Worm (Caenorhabditis elegans) whole organism, young adult: Measurements from ENCODE around the gene T10B5.10.

Source experiments
- C17E4.6 ChIP-seq: fragments of 200-800 bp; sonication (Bioruptor generic); IDR thresholded peaks from 2 replicates; pipeline ENCODE4 v1.3.6; 2022; ENCODE audit warnings: missing genetic modification reagents, missing genetic modification characterization, missing compliant biosample characterization
- F10E7.11 ChIP-seq: sonication (generic microtip); optimal IDR thresholded peaks from 2 replicates; lab custom pipeline; 2017; ENCODE audit warnings: mild to moderate bottlenecking, missing genetic modification characterization, moderate library complexity, missing compliant biosample characterization
- F22D6.2 ChIP-seq: sonication (generic microtip); optimal IDR thresholded peaks from 2 replicates; lab custom pipeline; 2016; ENCODE audit warnings: mild to moderate bottlenecking, missing genetic modification characterization, missing compliant biosample characterization
- F23B12.7 ChIP-seq: sonication (generic microtip); optimal IDR thresholded peaks from 2 replicates; lab custom pipeline; 2017; ENCODE audit warnings: missing genetic modification characterization, mild to moderate bottlenecking, missing compliant biosample characterization, antibody characterized with exemption, moderate library complexity; ENCODE audit not compliant: insufficient read depth
- F37B4.10 ChIP-seq: fragments of 200-800 bp; sonication (Bioruptor generic); IDR thresholded peaks from 2 replicates; pipeline ENCODE4 v1.3.6; 2022; ENCODE audit warnings: missing genetic modification characterization, missing compliant biosample characterization
- F52B5.7 ChIP-seq: sonication (generic microtip); optimal IDR thresholded peaks from 2 replicates; lab custom pipeline; 2016; ENCODE audit warnings: mild to moderate bottlenecking, missing genetic modification characterization, missing compliant biosample characterization
- F57C9.4 ChIP-seq: sonication (generic microtip); optimal IDR thresholded peaks from 2 replicates; lab custom pipeline; 2017; ENCODE audit warnings: mild to moderate bottlenecking, missing genetic modification characterization, missing compliant biosample characterization
- K11D2.4 ChIP-seq: fragments of 200-800 bp; sonication (Bioruptor generic); IDR thresholded peaks from 2 replicates; pipeline ENCODE4 v1.3.6; 2022; ENCODE audit warnings: missing genetic modification reagents, missing genetic modification characterization, missing compliant biosample characterization
- T26A5.8 ChIP-seq: sonication (generic microtip); optimal IDR thresholded peaks from 2 replicates; lab custom pipeline; 2016; ENCODE audit warnings: missing genetic modification characterization, missing compliant biosample characterization
- Y53F4B.3 ChIP-seq: fragments of 200-800 bp; sonication (Bioruptor generic); IDR thresholded peaks from 2 replicates; pipeline ENCODE4 v1.3.6; 2022; ENCODE audit warnings: missing genetic modification reagents, missing genetic modification characterization, missing compliant biosample characterization
- Y53G8AR.9 ChIP-seq: fragments of 200-800 bp; sonication (Bioruptor generic); conservative IDR thresholded peaks from 2 replicates; pipeline ENCODE4 v1.3.6; 2022; ENCODE audit warnings: missing genetic modification reagents, missing genetic modification characterization, missing compliant biosample characterization
- Y56A3A.18 ChIP-seq: fragments of 200-800 bp; sonication (Bioruptor generic); IDR thresholded peaks from 2 replicates; pipeline ENCODE4 v1.3.6; 2022; ENCODE audit warnings: missing genetic modification reagents, missing genetic modification characterization, missing compliant biosample characterization
- Y67H2A.10 ChIP-seq: fragments of 200-800 bp; sonication (Bioruptor generic); conservative IDR thresholded peaks from 2 replicates; pipeline ENCODE4 v1.3.6; 2022; ENCODE audit warnings: missing genetic modification reagents, missing genetic modification characterization, missing compliant biosample characterization
- ama-1 ChIP-seq, 3 experiments: fragments of 150-350 bp in 1 of 3; sonication (generic microtip) in 2 of 3; optimal IDR thresholded peaks; 2 replicates each; lab custom pipeline; 2014 to 2018; ENCODE audit warnings: missing biosample characterization in 2 of 3, missing genetic modification characterization in 2 of 3, missing genetic modification reagents in 2 of 3
- athp-1 ChIP-seq: sonication (generic microtip); optimal IDR thresholded peaks from 2 replicates; lab custom pipeline; 2017; ENCODE audit warnings: mild to moderate bottlenecking, missing genetic modification characterization, missing compliant biosample characterization
- attf-3 ChIP-seq: fragments of 200-800 bp; sonication (Bioruptor generic); conservative IDR thresholded peaks from 2 replicates; pipeline ENCODE4 v1.3.6; 2022; ENCODE audit warnings: missing genetic modification reagents, missing genetic modification characterization, missing compliant biosample characterization
- attf-5 ChIP-seq: fragments of 200-800 bp; sonication (Bioruptor generic); optimal IDR thresholded peaks from 2 replicates; lab custom pipeline; 2018; ENCODE audit warnings: mild to moderate bottlenecking, missing genetic modification characterization, missing compliant biosample characterization
- bed-2 ChIP-seq: fragments of 200-800 bp; sonication (Bioruptor generic); IDR thresholded peaks from 2 replicates; pipeline ENCODE4 v1.3.6; 2022; ENCODE audit warnings: missing genetic modification reagents, missing genetic modification characterization, missing compliant biosample characterization
- cebp-1 ChIP-seq, 2 experiments: fragments of 200-800 bp in 1 of 2; sonication (Bioruptor generic) in 1 of 2; sonication (generic microtip) in 1 of 2; IDR thresholded peaks in 1 of 2; optimal IDR thresholded peaks in 1 of 2; 2 replicates each; pipeline versions ENCODE4 v1.3.6 to Lab custom; 2017 to 2022; ENCODE audit warnings: missing compliant biosample characterization in 2 of 2, missing genetic modification characterization in 2 of 2, mild to moderate bottlenecking in 1 of 2, missing genetic modification reagents in 1 of 2, moderate library complexity in 1 of 2
- ceh-100 ChIP-seq: fragments of 200-800 bp; sonication (Bioruptor generic); IDR thresholded peaks from 2 replicates; pipeline ENCODE4 v1.3.6; 2022; ENCODE audit warnings: missing genetic modification reagents, missing genetic modification characterization, missing compliant biosample characterization
- ceh-27 ChIP-seq: fragments of 200-800 bp; sonication (Bioruptor generic); optimal IDR thresholded peaks from 2 replicates; lab custom pipeline; 2018; ENCODE audit warnings: mild to moderate bottlenecking, missing genetic modification characterization, moderate library complexity, missing compliant biosample characterization
- die-1 ChIP-seq: sonication (generic microtip); optimal IDR thresholded peaks from 2 replicates; lab custom pipeline; 2016; ENCODE audit warnings: missing genotype, mild to moderate bottlenecking, missing genetic modification characterization, missing compliant biosample characterization
- efl-1 ChIP-seq: fragments of 150-350 bp; optimal IDR thresholded peaks from 2 replicates; lab custom pipeline; 2014; ENCODE audit warnings: missing biosample characterization, missing genetic modification reagents, missing genetic modification characterization
- fkh-3 ChIP-seq: sonication (generic microtip); optimal IDR thresholded peaks from 2 replicates; lab custom pipeline; 2016; ENCODE audit warnings: mild to moderate bottlenecking, missing genetic modification characterization, missing compliant biosample characterization
- him-1 ChIP-seq: sonication (generic microtip); optimal IDR thresholded peaks from 2 replicates; lab custom pipeline; 2016; ENCODE audit warnings: missing genotype, missing genetic modification reagents, missing genetic modification characterization, missing compliant biosample characterization
- hsf-1 ChIP-seq: fragments of 200-800 bp; sonication (Bioruptor generic); IDR thresholded peaks from 2 replicates; pipeline ENCODE4 v1.3.6; 2022; ENCODE audit warnings: missing genetic modification reagents, missing genetic modification characterization, missing compliant biosample characterization
- let-607 ChIP-seq, 2 experiments: fragments of 200-800 bp in 1 of 2; sonication (Bioruptor generic) in 1 of 2; sonication (generic microtip) in 1 of 2; optimal IDR thresholded peaks; 2 replicates each; lab custom pipeline; 2016 to 2018; ENCODE audit warnings: mild to moderate bottlenecking in 2 of 2, missing compliant biosample characterization in 2 of 2, missing genetic modification characterization in 2 of 2, moderate library complexity in 2 of 2, missing genotype in 1 of 2
- lin-26 ChIP-seq: fragments of 200-800 bp; sonication (Bioruptor generic); IDR thresholded peaks from 2 replicates; pipeline ENCODE4 v1.3.6; 2022; ENCODE audit warnings: missing genetic modification reagents, missing genetic modification characterization, missing compliant biosample characterization
- lin-54 ChIP-seq: fragments of 200-800 bp; sonication (Bioruptor generic); optimal IDR thresholded peaks from 2 replicates; lab custom pipeline; 2018; ENCODE audit warnings: mild to moderate bottlenecking, missing genetic modification characterization, missing compliant biosample characterization
- lsl-1 ChIP-seq: fragments of 200-800 bp; sonication (Bioruptor generic); optimal IDR thresholded peaks from 2 replicates; lab custom pipeline; 2018; ENCODE audit warnings: mild to moderate bottlenecking, missing genetic modification characterization, moderate library complexity, missing compliant biosample characterization
- lsy-27 ChIP-seq: sonication (generic microtip); optimal IDR thresholded peaks from 2 replicates; lab custom pipeline; 2017; ENCODE audit warnings: missing genetic modification characterization, mild to moderate bottlenecking, missing compliant biosample characterization, antibody characterized with exemption, missing genotype, borderline replicate concordance; ENCODE audit not compliant: insufficient read depth
- nhr-120 ChIP-seq: fragments of 200-800 bp; sonication (Bioruptor generic); IDR thresholded peaks from 2 replicates; pipeline ENCODE4 v1.3.6; 2022; ENCODE audit warnings: missing genetic modification characterization, missing compliant biosample characterization
- nhr-90 ChIP-seq: sonication (generic microtip); optimal IDR thresholded peaks from 2 replicates; lab custom pipeline; 2016; ENCODE audit warnings: missing genotype, mild to moderate bottlenecking, missing genetic modification characterization, missing compliant biosample characterization
- pbrm-1 ChIP-seq: fragments of 200-800 bp; sonication (Bioruptor generic); IDR thresholded peaks from 2 replicates; pipeline ENCODE4 v1.3.6; 2022; ENCODE audit warnings: missing genetic modification reagents, missing genetic modification characterization, missing compliant biosample characterization
- pha-4 ChIP-seq: fragments of 150-350 bp; sonication (generic microtip); optimal IDR thresholded peaks from 2 replicates; lab custom pipeline; 2014; ENCODE audit warnings: missing biosample characterization, missing genetic modification reagents, missing genetic modification characterization
- rpc-1 ChIP-seq, 2 experiments: fragments of 150-350 bp in 1 of 2; sonication (generic microtip) in 1 of 2; optimal IDR thresholded peaks; 2 replicates each; lab custom pipeline; 2014 to 2018; ENCODE audit warnings: missing biosample characterization in 1 of 2, missing genetic modification characterization in 1 of 2, missing genetic modification reagents in 1 of 2, missing genotype in 1 of 2
- sdz-38 ChIP-seq: sonication (generic microtip); optimal IDR thresholded peaks from 2 replicates; lab custom pipeline; 2016; ENCODE audit warnings: missing genotype, missing genetic modification characterization, missing compliant biosample characterization
- snpc-1.3 ChIP-seq: sonication (generic microtip); optimal IDR thresholded peaks from 2 replicates; lab custom pipeline; 2017; ENCODE audit warnings: missing genetic modification characterization, mild to moderate bottlenecking, missing compliant biosample characterization, antibody characterized with exemption, moderate library complexity, missing genotype, missing genetic modification reagents; ENCODE audit not compliant: insufficient read depth
- snpc-3.4 ChIP-seq: sonication (generic microtip); optimal IDR thresholded peaks from 2 replicates; lab custom pipeline; 2017; ENCODE audit warnings: missing genetic modification characterization, mild to moderate bottlenecking, missing compliant biosample characterization, antibody characterized with exemption, moderate library complexity, missing genotype, missing genetic modification reagents
- snpc-4 ChIP-seq, 5 experiments: fragments of 150-350 bp in 1 of 5; sonication (generic microtip) in 4 of 5; optimal IDR thresholded peaks; 2 replicates each; lab custom pipeline; 2014 to 2018; ENCODE audit warnings: missing genetic modification characterization in 5 of 5, missing biosample characterization in 3 of 5, antibody characterized with exemption in 2 of 5, mild to moderate bottlenecking in 2 of 5, missing compliant biosample characterization in 2 of 5, missing genotype in 2 of 5, moderate library complexity in 2 of 5, missing genetic modification reagents in 1 of 5
- somi-1 ChIP-seq: fragments of 200-800 bp; sonication (Bioruptor generic); optimal IDR thresholded peaks from 2 replicates; lab custom pipeline; 2018; ENCODE audit warnings: mild to moderate bottlenecking, missing genetic modification characterization, missing compliant biosample characterization
- sptf-2 ChIP-seq: fragments of 200-800 bp; sonication (Bioruptor generic); optimal IDR thresholded peaks from 2 replicates; lab custom pipeline; 2018; ENCODE audit warnings: mild to moderate bottlenecking, missing genetic modification characterization, missing compliant biosample characterization
- tbp1 ChIP-seq: fragments of 200-800 bp; sonication (Bioruptor generic); optimal IDR thresholded peaks from 2 replicates; lab custom pipeline; 2018; ENCODE audit warnings: mild to moderate bottlenecking, missing genetic modification characterization, missing compliant biosample characterization

The T10B5.10 gene

DNA sequence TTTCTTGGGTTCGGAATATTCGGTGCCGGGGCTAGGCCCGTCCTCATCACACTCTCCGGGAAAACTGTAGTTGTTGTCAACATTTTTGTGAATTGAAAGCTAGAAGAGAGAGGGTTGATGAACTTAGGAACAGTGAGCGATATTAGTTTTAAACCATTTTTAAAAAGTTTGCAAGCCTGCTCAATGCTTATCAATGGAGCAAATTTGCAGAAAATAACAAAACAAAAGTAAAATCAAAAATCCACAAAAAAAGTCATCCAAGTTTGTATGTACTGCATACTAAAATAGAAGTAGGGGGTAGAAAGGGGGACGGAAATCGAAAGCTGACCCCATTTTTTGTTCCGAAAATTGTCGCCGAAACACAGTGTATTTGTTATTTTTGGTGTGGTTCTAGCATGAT is at the start of gene T10B5.10:
Gene T10B5.10, minus strand, starts transcription at position 101 of the 400 bp plus-strand sequence.
- TF ChIP-seq sptf-2 (GFP tag; lab: Kevin White, UChicago) = no peak
- no peak for TF ChIP-seq lin-26 (GFP tag; lab: Robert Waterston, UW)
- no peak for TF ChIP-seq attf-5
- TF ChIP-seq somi-1 (GFP tag; lab: Kevin White, UChicago) = no peak
- no peak for TF ChIP-seq F52B5.7 (tag; lab: Kevin White, UChicago)
- TF ChIP-seq F37B4.10 = no peak
- no peak for TF ChIP-seq ceh-100 (GFP tag; lab: Robert Waterston, UW)
- TF ChIP-seq rpc-1 (optimal IDR thresholded peaks at IDR 0.05; lab: Kevin White, UChicago) = no peak
- TF ChIP-seq rpc-1 (tag; optimal IDR thresholded peaks at IDR 0.05; lab: Kevin White, UChicago) = no peak
- TF ChIP-seq Y67H2A.10 (GFP tag; lab: Robert Waterston, UW) = no peak
- TF ChIP-seq athp-1 = no peak
- no peak for TF ChIP-seq nhr-120 (GFP tag; lab: Robert Waterston, UW)
- no peak for TF ChIP-seq attf-3 (GFP tag; lab: Robert Waterston, UW)
- TF ChIP-seq lsy-27 (tag; lab: Kevin White, UChicago) = no peak
- no peak for TF ChIP-seq F22D6.2 (tag; lab: Kevin White, UChicago)
- TF ChIP-seq Y56A3A.18 (GFP tag; lab: Robert Waterston, UW) = no peak

ce11 chrV:1895483-1895882 is 39.4 kb upstream of the T10B5.10 start, which contains the start of gene nphp-2:
Gene nphp-2, plus strand, starts transcription at chrV:1895783.
- no peak for TF ChIP-seq him-1 (tag; lab: Kevin White, UChicago)
- no peak for TF ChIP-seq tbp1 (GFP tag; lab: Kevin White, UChicago)
- no peak for TF ChIP-seq bed-2 (GFP tag; lab: Robert Waterston, UW)
- no peak for TF ChIP-seq snpc-4 (GFP tag; optimal IDR thresholded peaks at IDR 0.05; lab: Kevin White, UChicago)
- TF ChIP-seq snpc-4 (tag; optimal IDR thresholded peaks at IDR 0.05; lab: Kevin White, UChicago) = no peak
- TF ChIP-seq fkh-3 (tag; lab: Kevin White, UChicago) = no peak
- TF ChIP-seq Y67H2A.10 (GFP tag; lab: Robert Waterston, UW) = no peak
- no peak for TF ChIP-seq snpc-3.4
- no peak for TF ChIP-seq nhr-90
- TF ChIP-seq K11D2.4 = no peak
- no peak for TF ChIP-seq efl-1 (GFP tag; lab: Kevin White, UChicago)
- TF ChIP-seq F57C9.4 = no peak
- TF ChIP-seq F10E7.11 = no peak
- TF ChIP-seq ceh-27 (GFP tag; lab: Kevin White, UChicago) = no peak
- no peak for TF ChIP-seq snpc-1.3
- TF ChIP-seq sdz-38 (tag; lab: Kevin White, UChicago) = no peak
- no peak for TF ChIP-seq Y53F4B.3 (GFP tag; lab: Robert Waterston, UW)
- no peak for TF ChIP-seq pha-4 (tag; lab: Kevin White, UChicago)
- no peak for TF ChIP-seq rpc-1 (optimal IDR thresholded peaks at IDR 0.05; lab: Kevin White, UChicago)
- TF ChIP-seq rpc-1 (tag; optimal IDR thresholded peaks at IDR 0.05; lab: Kevin White, UChicago) = no peak
- TF ChIP-seq athp-1 = no peak

DNA sequence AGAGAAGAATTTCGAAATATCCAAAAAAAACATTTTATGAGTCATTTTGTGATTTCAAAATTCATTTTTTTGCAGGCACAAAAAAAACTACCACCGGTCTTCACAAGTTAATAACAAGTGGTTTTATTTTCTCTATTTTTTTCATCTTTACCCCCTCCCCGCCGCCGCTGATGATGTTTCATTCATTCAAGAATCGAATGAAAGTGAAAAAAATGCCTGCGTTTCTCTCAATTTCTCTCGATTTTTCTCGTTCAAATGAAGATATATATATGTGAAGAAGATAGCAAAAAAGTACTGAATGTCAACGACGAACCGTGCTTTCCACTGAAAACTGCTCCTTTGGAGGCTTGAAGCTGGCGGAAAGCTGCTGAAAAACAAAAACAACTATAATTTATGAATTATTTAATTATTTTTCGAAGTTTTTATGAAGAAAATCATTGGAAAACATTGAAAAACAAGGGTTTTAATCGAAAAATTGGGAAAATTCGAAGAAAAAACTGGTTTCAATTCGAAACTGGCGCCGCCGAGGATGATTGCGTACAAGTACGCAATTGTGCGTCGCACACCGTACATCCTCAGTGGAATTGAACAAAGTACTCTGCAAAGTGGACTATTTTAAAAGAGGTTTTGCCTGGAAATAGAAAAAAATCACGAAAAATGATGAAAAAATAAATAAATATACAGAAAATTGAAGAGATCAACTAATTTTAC is 36.6 kb upstream of the T10B5.10 start, which contains the start of gene zig-11:
Gene zig-11, minus strand, starts transcription at position 373 of the 711 bp plus-strand sequence.
- TF ChIP-seq attf-3 (GFP tag; lab: Robert Waterston, UW) (no peak), pbrm-1 (GFP tag; lab: Robert Waterston, UW) (no peak), efl-1 (GFP tag; lab: Kevin White, UChicago) (peak; percentile 69), die-1 (tag; lab: Kevin White, UChicago) (no peak), T26A5.8 (tag; lab: Kevin White, UChicago) (no peak), lin-54 (GFP tag; lab: Kevin White, UChicago) (peak; percentile 61), C17E4.6 (GFP tag; lab: Robert Waterston, UW) (no peak), Y53G8AR.9 (GFP tag; lab: Robert Waterston, UW) (no peak), let-607 (tag; optimal IDR thresholded peaks at IDR 0.05; lab: Kevin White, UChicago) (no peak), lsl-1 (GFP tag; lab: Kevin White, UChicago) (peak; percentile 16), F23B12.7 (tag; lab: Kevin White, UChicago) (peak; percentile 13), ama-1 (optimal IDR thresholded peaks at IDR 0.05; lab: Kevin White, UChicago) (no peak), ama-1 (GFP tag; optimal IDR thresholded peaks at IDR 0.05; lab: Kevin White, UChicago) (no peak), hsf-1 (GFP tag; lab: Robert Waterston, UW) (no peak), cebp-1 (GFP tag; IDR thresholded peaks at IDR 0.05; lab: Robert Waterston, UW) (no peak), cebp-1 (tag; optimal IDR thresholded peaks at IDR 0.05; lab: Kevin White, UChicago) (peak; percentile 53)
